Fruit fly (Drosophila melanogaster) whole organism, embryonic: ENCODE data around the gene janB.

Experiments used
- Aef1 ChIP-seq: fragments of 200-800 bp; sonication (Bioruptor generic); IDR thresholded peaks from 3 replicates; pipeline ENCODE4 v1.3.6; 2022; ENCODE audit warnings: missing biosample characterization, missing genetic modification characterization
- BEAF-32 ChIP-seq: fragments of 200-800 bp; sonication (Bioruptor generic); optimal IDR thresholded peaks from 3 replicates; lab custom pipeline; 2017; ENCODE audit warnings: missing biosample characterization, missing genetic modification characterization, mild to moderate bottlenecking, moderate library complexity, missing genetic modification reagents
- CG10462 ChIP-seq: fragments of 200-800 bp; sonication (Bioruptor generic); optimal IDR thresholded peaks from 2 replicates; lab custom pipeline; 2016; ENCODE audit warnings: missing biosample characterization, missing genetic modification characterization
- CG12104 ChIP-seq: fragments of 200-800 bp; sonication (Bioruptor generic); optimal IDR thresholded peaks from 3 replicates; lab custom pipeline; 2016; ENCODE audit warnings: missing biosample characterization, missing genetic modification characterization
- CG12769 ChIP-seq: fragments of 200-800 bp; sonication (Bioruptor generic); optimal IDR thresholded peaks from 2 replicates; lab custom pipeline; 2019; ENCODE audit warnings: missing biosample characterization, mild to moderate bottlenecking, missing genetic modification characterization, moderate library complexity
- CG14860 ChIP-seq: fragments of 200-800 bp; sonication (Bioruptor generic); IDR thresholded peaks from 3 replicates; pipeline ENCODE4 v1.3.6; 2022; ENCODE audit warnings: missing biosample characterization, missing genetic modification characterization; ENCODE audit not compliant: partially characterized antibody
- CG15073 ChIP-seq: fragments of 200-800 bp; sonication (Bioruptor generic); optimal IDR thresholded peaks from 2 replicates; lab custom pipeline; 2016; ENCODE audit warnings: missing biosample characterization, missing genetic modification characterization
- CG1603 ChIP-seq: fragments of 200-800 bp; sonication (Bioruptor generic); optimal IDR thresholded peaks from 2 replicates; lab custom pipeline; 2019; ENCODE audit warnings: missing biosample characterization, mild to moderate bottlenecking, missing genetic modification characterization, moderate library complexity
- CG2199 ChIP-seq: fragments of 200-800 bp; sonication (Bioruptor generic); IDR thresholded peaks from 3 replicates; pipeline ENCODE4 v1.3.6; 2022; ENCODE audit warnings: missing biosample characterization, missing genetic modification characterization
- CG2712 ChIP-seq: fragments of 200-800 bp; optimal IDR thresholded peaks from 3 replicates; lab custom pipeline; 2019; ENCODE audit warnings: missing biosample characterization, mild to moderate bottlenecking, missing genetic modification characterization, moderate library complexity
- CG2875 ChIP-seq: fragments of 200-800 bp; sonication (Bioruptor generic); optimal IDR thresholded peaks from 2 replicates; lab custom pipeline; 2017; ENCODE audit warnings: missing biosample characterization, mild to moderate bottlenecking, missing genetic modification characterization, missing genetic modification reagents
- CG3281 ChIP-seq: fragments of 200-800 bp; sonication (Bioruptor generic); optimal IDR thresholded peaks from 3 replicates; lab custom pipeline; 2017; ENCODE audit warnings: missing biosample characterization, mild to moderate bottlenecking, missing genetic modification characterization
- CG34224 ChIP-seq: fragments of 200-800 bp; sonication (Bioruptor generic); IDR thresholded peaks from 3 replicates; pipeline ENCODE4 v1.3.6; 2022; ENCODE audit warnings: missing biosample characterization, missing genetic modification characterization; ENCODE audit not compliant: partially characterized antibody
- CG9797 ChIP-seq: fragments of 200-800 bp; sonication (Bioruptor generic); optimal IDR thresholded peaks from 3 replicates; lab custom pipeline; 2018; ENCODE audit warnings: missing biosample characterization, mild to moderate bottlenecking, missing genetic modification characterization
- CG9876 ChIP-seq: fragments of 200-800 bp; sonication (Bioruptor generic); optimal IDR thresholded peaks from 2 replicates; lab custom pipeline; 2016; ENCODE audit warnings: missing biosample characterization, missing genetic modification characterization
- CG9932 ChIP-seq: fragments of 200-800 bp; sonication (Bioruptor generic); IDR thresholded peaks from 2 replicates; pipeline ENCODE4 v1.3.6; 2022; ENCODE audit warnings: missing biosample characterization, missing genetic modification characterization
- CkIIα-i1 ChIP-seq: fragments of 200-800 bp; sonication (Bioruptor generic); IDR thresholded peaks from 2 replicates; pipeline ENCODE4 v1.3.6; 2022; ENCODE audit warnings: missing biosample characterization, missing genetic modification characterization
- Doc3 ChIP-seq: fragments of 200-800 bp; sonication (Bioruptor generic); IDR thresholded peaks from 3 replicates; pipeline ENCODE4 v1.3.6; 2022; ENCODE audit warnings: missing biosample characterization, missing genetic modification characterization; ENCODE audit not compliant: partially characterized antibody
- Dp ChIP-seq: fragments of 200-800 bp; sonication (Bioruptor generic); optimal IDR thresholded peaks from 2 replicates; lab custom pipeline; 2018; ENCODE audit warnings: missing biosample characterization, mild to moderate bottlenecking, missing genetic modification characterization, moderate library complexity
- E2f2 ChIP-seq: fragments of 200-800 bp; sonication (Bioruptor generic); IDR thresholded peaks from 2 replicates; pipeline ENCODE4 v1.3.6; 2022; ENCODE audit warnings: missing biosample characterization, missing genetic modification characterization
- Eip74EF ChIP-seq, 2 experiments: fragments of 200-800 bp in 1 of 2; fragments of >200 bp in 1 of 2; sonication (Bioruptor generic) in 1 of 2; optimal IDR thresholded peaks; 2 replicates each; lab custom pipeline; 2017 to 2019; ENCODE audit warnings: missing biosample characterization in 2 of 2, missing genetic modification characterization in 2 of 2, mild to moderate bottlenecking in 1 of 2, moderate library complexity in 1 of 2
- Elba2 ChIP-seq: fragments of 200-800 bp; sonication (Bioruptor generic); optimal IDR thresholded peaks from 3 replicates; lab custom pipeline; 2016; ENCODE audit warnings: missing biosample characterization, missing genetic modification characterization
- Gug ChIP-seq: fragments of 200-800 bp; sonication (Bioruptor generic); IDR thresholded peaks from 4 replicates; pipeline ENCODE4 v1.3.6; 2022; ENCODE audit warnings: missing biosample characterization, missing genetic modification characterization
- MESR4 ChIP-seq: fragments of 200-800 bp; sonication (Bioruptor generic); optimal IDR thresholded peaks from 2 replicates; lab custom pipeline; 2018; ENCODE audit warnings: missing biosample characterization, mild to moderate bottlenecking, missing genetic modification characterization, moderate library complexity
- Oaz ChIP-seq: fragments of 200-800 bp; sonication (Bioruptor generic); IDR thresholded peaks from 2 replicates; pipeline ENCODE4 v1.3.6; 2022; ENCODE audit warnings: missing biosample characterization, missing genetic modification characterization
- Usf ChIP-seq: fragments of 200-800 bp; sonication (Bioruptor generic); optimal IDR thresholded peaks from 2 replicates; lab custom pipeline; 2017; ENCODE audit warnings: missing genotype, missing biosample characterization, missing genetic modification characterization
- Xbp1 ChIP-seq: fragments of 200-800 bp; sonication (Bioruptor generic); optimal IDR thresholded peaks from 3 replicates; lab custom pipeline; 2016; ENCODE audit warnings: missing biosample characterization, mild to moderate bottlenecking, missing genetic modification characterization
- Xrp1 ChIP-seq: fragments of 200-800 bp; sonication (Bioruptor generic); IDR thresholded peaks from 2 replicates; pipeline ENCODE4 v1.3.6; 2022; ENCODE audit warnings: missing biosample characterization, missing genetic modification characterization
- YL-1 ChIP-seq: fragments of 200-800 bp; sonication (Bioruptor generic); optimal IDR thresholded peaks from 3 replicates; lab custom pipeline; 2017; ENCODE audit warnings: missing biosample characterization, mild to moderate bottlenecking, missing genetic modification characterization
- bab2 ChIP-seq: fragments of 200-800 bp; sonication (Bioruptor generic); optimal IDR thresholded peaks from 2 replicates; lab custom pipeline; 2016; ENCODE audit warnings: missing biosample characterization, missing genetic modification characterization
- chinmo ChIP-seq: fragments of 200-800 bp; sonication (Bioruptor generic); IDR thresholded peaks from 4 replicates; pipeline ENCODE4 v1.3.6; 2022; ENCODE audit warnings: missing biosample characterization, missing genetic modification characterization; ENCODE audit not compliant: partially characterized antibody
- crp ChIP-seq, 2 experiments: fragments of 200-800 bp; sonication (Bioruptor generic); optimal IDR thresholded peaks; 2 replicates in 1 of 2; 3 replicates in 1 of 2; lab custom pipeline; 2017; ENCODE audit warnings: missing biosample characterization in 2 of 2, missing genetic modification characterization in 2 of 2, mild to moderate bottlenecking in 1 of 2, moderate library complexity in 1 of 2
- da ChIP-seq: fragments of 200-800 bp; sonication (Bioruptor generic); optimal IDR thresholded peaks from 2 replicates; lab custom pipeline; 2016; ENCODE audit warnings: missing biosample characterization, missing genetic modification characterization
- fd96Cb ChIP-seq: fragments of 200-800 bp; sonication (Bioruptor generic); optimal IDR thresholded peaks from 2 replicates; lab custom pipeline; 2018; ENCODE audit warnings: missing biosample characterization, mild to moderate bottlenecking, missing genetic modification characterization, moderate library complexity
- ftz-f1 ChIP-seq: fragments of 200-800 bp; sonication (Bioruptor generic); optimal IDR thresholded peaks from 2 replicates; lab custom pipeline; 2016; ENCODE audit warnings: missing biosample characterization, missing genetic modification characterization
- gcm ChIP-seq: fragments of 200-800 bp; sonication (Bioruptor generic); optimal IDR thresholded peaks from 2 replicates; lab custom pipeline; 2019; ENCODE audit warnings: missing biosample characterization, mild to moderate bottlenecking, missing genetic modification characterization, moderate library complexity
- gem ChIP-seq: fragments of 200-800 bp; sonication (Bioruptor generic); optimal IDR thresholded peaks from 2 replicates; lab custom pipeline; 2019; ENCODE audit warnings: missing biosample characterization, mild to moderate bottlenecking, missing genetic modification characterization, moderate library complexity
- gfzf ChIP-seq: fragments of 200-800 bp; sonication (Bioruptor generic); optimal IDR thresholded peaks from 2 replicates; lab custom pipeline; 2016; ENCODE audit warnings: missing biosample characterization, mild to moderate bottlenecking, missing genetic modification characterization, moderate library complexity
- gsb ChIP-seq: fragments of 200-800 bp; sonication (Bioruptor generic); IDR thresholded peaks from 2 replicates; pipeline ENCODE4 v1.3.6; 2022; ENCODE audit warnings: missing biosample characterization, missing genetic modification characterization
- gsb-n ChIP-seq: fragments of 200-800 bp; sonication (Bioruptor generic); optimal IDR thresholded peaks from 3 replicates; lab custom pipeline; 2018; ENCODE audit warnings: missing biosample characterization, mild to moderate bottlenecking, missing genetic modification characterization
- ind ChIP-seq: fragments of 200-800 bp; sonication (Bioruptor generic); optimal IDR thresholded peaks from 3 replicates; lab custom pipeline; 2016; ENCODE audit warnings: missing biosample characterization, missing genetic modification characterization
- insv ChIP-seq, 2 experiments: fragments of 200-800 bp; sonication (Bioruptor generic); optimal IDR thresholded peaks; 3 replicates each; lab custom pipeline; 2016 to 2018; ENCODE audit warnings: missing biosample characterization in 2 of 2, missing genetic modification characterization in 2 of 2
- mam ChIP-seq: fragments of 200-800 bp; sonication (Bioruptor generic); optimal IDR thresholded peaks from 3 replicates; lab custom pipeline; 2016; ENCODE audit warnings: missing biosample characterization, missing genetic modification characterization
- nerfin-1 ChIP-seq: fragments of 200-800 bp; sonication (Bioruptor generic); optimal IDR thresholded peaks from 3 replicates; lab custom pipeline; 2019; ENCODE audit warnings: missing biosample characterization, mild to moderate bottlenecking, missing genetic modification characterization, moderate library complexity
- nom ChIP-seq: fragments of 200-800 bp; sonication (Bioruptor generic); optimal IDR thresholded peaks from 2 replicates; lab custom pipeline; 2017; ENCODE audit warnings: missing biosample characterization, missing genetic modification characterization, mild to moderate bottlenecking, moderate library complexity, missing genetic modification reagents
- onecut ChIP-seq: fragments of 200-800 bp; sonication (Bioruptor generic); IDR thresholded peaks from 2 replicates; pipeline ENCODE4 v1.3.6; 2022; ENCODE audit warnings: missing biosample characterization, missing genetic modification characterization
- slp2 ChIP-seq: fragments of 200-800 bp; sonication (Bioruptor generic); optimal IDR thresholded peaks from 2 replicates; lab custom pipeline; 2016; ENCODE audit warnings: missing biosample characterization, missing genetic modification characterization
- tap ChIP-seq: fragments of 200-800 bp; optimal IDR thresholded peaks from 3 replicates; lab custom pipeline; 2019; ENCODE audit warnings: missing biosample characterization, mild to moderate bottlenecking, missing genetic modification characterization, moderate library complexity
- trem ChIP-seq: fragments of 200-800 bp; optimal IDR thresholded peaks from 3 replicates; lab custom pipeline; 2019; ENCODE audit warnings: missing biosample characterization, mild to moderate bottlenecking, missing genetic modification characterization, moderate library complexity
- vvl ChIP-seq: fragments of 200-800 bp; sonication (Bioruptor generic); IDR thresholded peaks from 2 replicates; pipeline ENCODE4 v1.3.6; 2022; ENCODE audit warnings: missing biosample characterization, missing genetic modification characterization

Gene janB

dm6 chr3R:30004648-30005047, 33.9 kb downstream of the janB start, which contains the start of the genes Nlp and Nph (continued):
- TF ChIP-seq Usf (GFP tag; lab: Kevin White, UChicago) = no peak
- no peak for TF ChIP-seq fd96Cb (tag; lab: Kevin White, UChicago)
- TF ChIP-seq CG12104 (GFP tag; lab: Kevin White, UChicago) = no peak
- TF ChIP-seq Oaz (GFP tag; lab: Robert Waterston, UW) = no peak
- TF ChIP-seq CG3281 = peak; percentile 39
- no peak for TF ChIP-seq Eip74EF (GFP tag; optimal IDR thresholded peaks at IDR 0.05; lab: Kevin White, UChicago)
- TF ChIP-seq vvl (GFP tag; lab: Robert Waterston, UW) = no peak
- no peak for TF ChIP-seq CkIIα-i1 (GFP tag; lab: Robert Waterston, UW)
- peak; percentile 16 for TF ChIP-seq bab2
- no peak for TF ChIP-seq gcm
- TF ChIP-seq CG9932 (GFP tag; lab: Robert Waterston, UW) = peak; percentile 54
- TF ChIP-seq gsb (GFP tag; lab: Robert Waterston, UW) = no peak
- peak; percentile 13 for TF ChIP-seq ind (GFP tag; lab: Kevin White, UChicago)
- no peak for TF ChIP-seq CG15073 (GFP tag; lab: Kevin White, UChicago)
- no peak for TF ChIP-seq CG2199 (GFP tag; lab: Robert Waterston, UW)
- no peak for TF ChIP-seq tap (tag; lab: Kevin White, UChicago)
- TF ChIP-seq mam (GFP tag; lab: Kevin White, UChicago) = peak; percentile 36
- TF ChIP-seq CG2875 (GFP tag; lab: Kevin White, UChicago) = no peak
- TF ChIP-seq Xrp1 (GFP tag; lab: Robert Waterston, UW) = no peak
- no peak for TF ChIP-seq gsb-n (tag; lab: Kevin White, UChicago)
- TF ChIP-seq Gug = no peak; the same call in 3 of the 4 replicates
- TF ChIP-seq CG12769 = no peak
- peak; percentile 49 for TF ChIP-seq CG2712 (tag; lab: Kevin White, UChicago)
- TF ChIP-seq nom = no peak
- TF ChIP-seq ftz-f1 (GFP tag; lab: Kevin White, UChicago) = no peak
- no peak for TF ChIP-seq CG9876 (GFP tag; lab: Kevin White, UChicago)
- peak; percentile 81 for TF ChIP-seq CG14860 (GFP tag; lab: Robert Waterston, UW)
- TF ChIP-seq slp2 (GFP tag; lab: Kevin White, UChicago) = no peak
- peak in 1 of 2 experiments; percentile 9 for TF ChIP-seq insv (GFP tag; optimal IDR thresholded peaks at IDR 0.05; lab: Kevin White, UChicago)
- no peak for TF ChIP-seq gem (tag; lab: Kevin White, UChicago)
- TF ChIP-seq, all 482 proteins: peak for 131

DNA sequence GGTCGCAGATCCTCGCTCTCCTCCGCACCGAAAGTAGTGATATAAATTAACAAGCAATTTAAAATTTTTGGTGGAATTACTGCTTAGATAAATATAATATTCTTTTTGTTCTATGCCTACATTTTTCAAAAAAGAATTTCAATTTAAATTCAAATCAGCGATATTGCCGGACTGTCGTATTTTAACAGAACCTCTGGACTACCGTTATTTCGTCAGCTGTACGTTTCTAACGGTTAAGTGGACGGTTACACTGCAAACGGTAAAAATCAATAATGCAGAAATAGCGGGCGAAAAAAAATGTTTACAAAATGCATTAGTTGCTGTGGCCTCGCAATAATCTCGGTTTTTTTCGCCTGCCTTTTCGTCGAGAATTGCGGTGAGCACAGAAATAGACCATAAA, 38.2 kb downstream of the janB start, which contains the start of gene Tace:
Tace (plus strand) TSS at position 245 of the 400 bp plus-strand sequence.
- TF ChIP-seq YL-1 (GFP tag; lab: Kevin White, UChicago) (peak; percentile 5), Aef1 (GFP tag; lab: Robert Waterston, UW) (no peak), nerfin-1 (tag; lab: Kevin White, UChicago) (peak; percentile 30), crp (GFP tag; optimal IDR thresholded peaks at IDR 0.05; lab: Kevin White, UChicago) (peak in 1 of 2 experiments; percentile 36), CG1603 (peak; percentile 16), onecut (GFP tag; lab: Robert Waterston, UW) (peak; percentile 100), da (GFP tag; lab: Kevin White, UChicago) (no peak), Dp (GFP tag; lab: Kevin White, UChicago) (peak; percentile 66), trem (tag; lab: Kevin White, UChicago) (peak; percentile 31), BEAF-32 (GFP tag; lab: Kevin White, UChicago) (peak; percentile 7), CG9797 (GFP tag; lab: Kevin White, UChicago) (peak; percentile 15), Xbp1 (GFP tag; lab: Kevin White, UChicago) (no peak), chinmo (GFP tag; lab: Robert Waterston, UW) (0 out of 4 replicates have a peak, but pooled peaks have one; percentile 20), insv (GFP tag; optimal IDR thresholded peaks at IDR 0.05; lab: Kevin White, UChicago) (peak in 1 of 2 experiments; percentile 96), CG10462 (peak; percentile 95), CG34224 (GFP tag; lab: Robert Waterston, UW) (no peak), Usf (GFP tag; lab: Kevin White, UChicago) (no peak), MESR4 (GFP tag; lab: Kevin White, UChicago) (peak; percentile 39), Elba2 (GFP tag; lab: Kevin White, UChicago) (peak; percentile 85), E2f2 (GFP tag; lab: Robert Waterston, UW) (peak; percentile 68), gfzf (peak; percentile 67), Doc3 (GFP tag; lab: Robert Waterston, UW) (no peak)
